Fruit fly (Drosophila melanogaster): Measurements from ENCODE around the gene CG31928.

DNA sequence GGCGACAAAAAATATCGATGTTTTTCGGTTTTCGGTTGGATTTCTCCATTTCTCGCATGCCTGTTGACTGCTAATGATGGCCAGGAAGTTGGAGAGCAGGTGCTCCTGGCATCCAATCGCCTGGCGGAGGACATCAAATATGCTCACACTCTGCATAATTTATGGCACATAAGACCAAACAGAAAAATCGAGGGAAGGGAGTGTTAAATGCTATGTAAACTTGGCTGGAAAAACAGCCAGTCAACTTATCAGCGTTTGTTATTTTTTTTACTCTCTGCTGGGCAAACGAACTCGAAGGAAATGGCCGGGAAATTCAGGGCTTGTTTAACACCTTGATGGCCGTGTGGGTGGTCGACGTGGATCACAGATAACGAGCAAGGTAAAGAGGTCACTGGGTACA lies 43.9 kb upstream of the CG31928 start:
- no peak for TF ChIP-seq CTCF (optimal IDR thresholded peaks at IDR 0.05)
- no peak for TF ChIP-seq CG8478 (optimal IDR thresholded peaks at IDR 0.05)

All from S2 (cell line).